Fruit fly (Drosophila melanogaster) whole organism, embryonic: ENCODE results near the gene dbe.

Experiments used
- CG10274 ChIP-seq: fragments of 200-800 bp; sonication (Bioruptor generic); optimal IDR thresholded peaks from 3 replicates; lab custom pipeline; 2017; ENCODE audit warnings: missing biosample characterization, mild to moderate bottlenecking, missing genetic modification characterization
- CG11085 ChIP-seq: fragments of 200-800 bp; sonication (Bioruptor generic); IDR thresholded peaks from 2 replicates; pipeline ENCODE4 v1.3.6; 2022; ENCODE audit warnings: missing biosample characterization, missing genetic modification characterization
- CG12071 ChIP-seq: fragments of 200-800 bp; sonication (Bioruptor generic); optimal IDR thresholded peaks from 3 replicates; lab custom pipeline; 2018; ENCODE audit warnings: missing biosample characterization, mild to moderate bottlenecking, missing genetic modification characterization
- CG12219 ChIP-seq: fragments of 200-800 bp; sonication (Bioruptor generic); optimal IDR thresholded peaks from 3 replicates; lab custom pipeline; 2018; ENCODE audit warnings: missing biosample characterization, mild to moderate bottlenecking, missing genetic modification characterization
- CG13624 ChIP-seq: fragments of 200-800 bp; sonication (Bioruptor generic); optimal IDR thresholded peaks from 2 replicates; lab custom pipeline; 2016; ENCODE audit warnings: missing biosample characterization, missing genetic modification characterization
- CG15696 ChIP-seq: fragments of 200-800 bp; sonication (Bioruptor generic); optimal IDR thresholded peaks from 2 replicates; lab custom pipeline; 2019; ENCODE audit warnings: missing biosample characterization, mild to moderate bottlenecking, missing genetic modification characterization, moderate library complexity
- CG17361 ChIP-seq: fragments of 200-800 bp; sonication (Bioruptor generic); IDR thresholded peaks from 3 replicates; pipeline ENCODE4 v1.3.6; 2022; ENCODE audit warnings: missing biosample characterization, missing genetic modification characterization
- CG17568 ChIP-seq: fragments of 200-800 bp; sonication (Bioruptor generic); optimal IDR thresholded peaks from 2 replicates; lab custom pipeline; 2018; ENCODE audit warnings: missing biosample characterization, mild to moderate bottlenecking, missing genetic modification characterization, moderate library complexity
- CG18262 ChIP-seq: fragments of 200-800 bp; optimal IDR thresholded peaks from 3 replicates; lab custom pipeline; 2019; ENCODE audit warnings: missing biosample characterization, mild to moderate bottlenecking, missing genetic modification characterization, moderate library complexity
- CG18619 ChIP-seq: fragments of 200-800 bp; sonication (Bioruptor generic); optimal IDR thresholded peaks from 3 replicates; lab custom pipeline; 2017; ENCODE audit warnings: missing biosample characterization, mild to moderate bottlenecking, missing genetic modification characterization
- CG18764 ChIP-seq: fragments of 200-800 bp; sonication (Bioruptor generic); optimal IDR thresholded peaks from 3 replicates; lab custom pipeline; 2016; ENCODE audit warnings: missing biosample characterization, missing genetic modification characterization
- CG2202 ChIP-seq: fragments of 200-800 bp; sonication (Bioruptor generic); optimal IDR thresholded peaks from 2 replicates; lab custom pipeline; 2018; ENCODE audit warnings: missing biosample characterization, mild to moderate bottlenecking, missing genetic modification characterization
- CG4328 ChIP-seq: fragments of 200-800 bp; sonication (Bioruptor generic); optimal IDR thresholded peaks from 3 replicates; lab custom pipeline; 2017; ENCODE audit warnings: missing biosample characterization, missing genetic modification reagents, missing genetic modification characterization
- CG4854 ChIP-seq: fragments of 200-800 bp; sonication (Bioruptor generic); optimal IDR thresholded peaks from 2 replicates; lab custom pipeline; 2016; ENCODE audit warnings: missing biosample characterization, missing genetic modification characterization, inconsistent platforms
- CG6254 ChIP-seq: fragments of 200-800 bp; sonication (Bioruptor generic); optimal IDR thresholded peaks from 3 replicates; lab custom pipeline; 2017; ENCODE audit warnings: mild to moderate bottlenecking, missing biosample characterization, missing genetic modification reagents, missing genetic modification characterization
- CG6689 ChIP-seq: fragments of 200-800 bp; sonication (Bioruptor generic); IDR thresholded peaks from 2 replicates; pipeline ENCODE4 v1.3.6; 2022; ENCODE audit warnings: missing biosample characterization, missing genetic modification characterization
- CG8281 ChIP-seq: fragments of 200-800 bp; sonication (Bioruptor generic); optimal IDR thresholded peaks from 2 replicates; lab custom pipeline; 2018; ENCODE audit warnings: missing biosample characterization, mild to moderate bottlenecking, missing genetic modification characterization, moderate library complexity
- CG8359 ChIP-seq: fragments of 200-800 bp; sonication (Bioruptor generic); optimal IDR thresholded peaks from 2 replicates; lab custom pipeline; 2017; ENCODE audit warnings: missing biosample characterization, mild to moderate bottlenecking, missing genetic modification characterization, borderline replicate concordance
- CTCF ChIP-seq: fragments of 200-800 bp; sonication (Bioruptor generic); optimal IDR thresholded peaks from 2 replicates; lab custom pipeline; 2017; ENCODE audit warnings: missing biosample characterization, mild to moderate bottlenecking, missing genetic modification characterization, moderate library complexity
- Deaf1 ChIP-seq: fragments of 200-800 bp; optimal IDR thresholded peaks from 3 replicates; lab custom pipeline; 2019; ENCODE audit warnings: missing biosample characterization, mild to moderate bottlenecking, missing genetic modification characterization, moderate library complexity
- Eip74EF ChIP-seq, 2 experiments: fragments of 200-800 bp in 1 of 2; fragments of >200 bp in 1 of 2; sonication (Bioruptor generic) in 1 of 2; optimal IDR thresholded peaks; 2 replicates each; lab custom pipeline; 2017 to 2019; ENCODE audit warnings: missing biosample characterization in 2 of 2, missing genetic modification characterization in 2 of 2, mild to moderate bottlenecking in 1 of 2, moderate library complexity in 1 of 2
- Hand ChIP-seq: fragments of 200-800 bp; sonication (Bioruptor generic); optimal IDR thresholded peaks from 2 replicates; lab custom pipeline; 2017; ENCODE audit warnings: mild to moderate bottlenecking, missing biosample characterization, missing genetic modification reagents, missing genetic modification characterization
- Hey ChIP-seq: fragments of 200-800 bp; sonication (Bioruptor generic); optimal IDR thresholded peaks from 3 replicates; lab custom pipeline; 2018; ENCODE audit warnings: missing biosample characterization, mild to moderate bottlenecking, missing genetic modification characterization
- HmgZ ChIP-seq: fragments of 200-800 bp; sonication (Bioruptor generic); optimal IDR thresholded peaks from 2 replicates; lab custom pipeline; 2018; ENCODE audit warnings: missing biosample characterization, mild to moderate bottlenecking, missing genetic modification characterization
- Opbp ChIP-seq: fragments of 200-800 bp; sonication (Bioruptor generic); IDR thresholded peaks from 3 replicates; pipeline ENCODE4 v1.3.6; 2022; ENCODE audit warnings: missing biosample characterization, missing genetic modification characterization; ENCODE audit not compliant: partially characterized antibody
- PHDP ChIP-seq: fragments of 200-800 bp; sonication (Bioruptor generic); optimal IDR thresholded peaks from 3 replicates; lab custom pipeline; 2018; ENCODE audit warnings: missing biosample characterization, mild to moderate bottlenecking, missing genetic modification characterization, moderate library complexity
- Rfx ChIP-seq: fragments of 200-800 bp; sonication (Bioruptor generic); IDR thresholded peaks from 2 replicates; pipeline ENCODE4 v1.3.6; 2022; ENCODE audit warnings: missing biosample characterization, missing genetic modification characterization
- Sin3A ChIP-seq: fragments of >200 bp; optimal IDR thresholded peaks from 2 replicates; lab custom pipeline; 2018
- Six4 ChIP-seq: fragments of 200-800 bp; sonication (Bioruptor generic); optimal IDR thresholded peaks from 2 replicates; lab custom pipeline; 2016; ENCODE audit warnings: missing biosample characterization, missing genetic modification characterization
- Sox102F ChIP-seq: fragments of 200-800 bp; sonication (Bioruptor generic); optimal IDR thresholded peaks from 2 replicates; lab custom pipeline; 2018; ENCODE audit warnings: missing biosample characterization, mild to moderate bottlenecking, missing genetic modification characterization, moderate library complexity
- ap ChIP-seq: fragments of 200-800 bp; sonication (Bioruptor generic); IDR thresholded peaks from 2 replicates; pipeline ENCODE4 v1.3.6; 2022; ENCODE audit warnings: missing biosample characterization, missing genetic modification characterization
- az2 ChIP-seq: fragments of 200-800 bp; sonication (Bioruptor generic); optimal IDR thresholded peaks from 3 replicates; lab custom pipeline; 2016; ENCODE audit warnings: missing biosample characterization, missing genetic modification characterization
- bowl ChIP-seq: fragments of 200-800 bp; sonication (Bioruptor generic); IDR thresholded peaks from 2 replicates; pipeline ENCODE4 v1.3.6; 2022; ENCODE audit warnings: missing biosample characterization, missing genetic modification characterization
- ci ChIP-seq: fragments of 200-800 bp; sonication (Bioruptor generic); IDR thresholded peaks from 3 replicates; pipeline ENCODE4 v1.3.6; 2022; ENCODE audit warnings: missing biosample characterization, missing genetic modification characterization
- eyg ChIP-seq: fragments of 200-800 bp; sonication (Bioruptor generic); optimal IDR thresholded peaks from 3 replicates; lab custom pipeline; 2016; ENCODE audit warnings: missing biosample characterization, missing genetic modification characterization
- gcm2 ChIP-seq: fragments of 200-800 bp; sonication (Bioruptor generic); optimal IDR thresholded peaks from 2 replicates; lab custom pipeline; 2016; ENCODE audit warnings: missing biosample characterization, missing genetic modification characterization
- gt ChIP-seq: fragments of 200-800 bp; sonication (Bioruptor generic); IDR thresholded peaks from 2 replicates; pipeline ENCODE4 v1.3.6; 2022; ENCODE audit warnings: missing biosample characterization, missing genetic modification characterization
- hth ChIP-seq: fragments of >200 bp; optimal IDR thresholded peaks from 2 replicates; lab custom pipeline; 2017; ENCODE audit warnings: inconsistent platforms
- ind ChIP-seq: fragments of 200-800 bp; sonication (Bioruptor generic); optimal IDR thresholded peaks from 3 replicates; lab custom pipeline; 2016; ENCODE audit warnings: missing biosample characterization, missing genetic modification characterization
- luna ChIP-seq: fragments of 200-800 bp; sonication (Bioruptor generic); optimal IDR thresholded peaks from 2 replicates; lab custom pipeline; 2016; ENCODE audit warnings: missing biosample characterization, missing genetic modification characterization
- oc ChIP-seq: fragments of 200-800 bp; sonication (Bioruptor generic); optimal IDR thresholded peaks from 2 replicates; lab custom pipeline; 2018; ENCODE audit warnings: missing biosample characterization, mild to moderate bottlenecking, missing genetic modification characterization, moderate library complexity
- odd ChIP-seq: fragments of 200-800 bp; sonication (Bioruptor generic); optimal IDR thresholded peaks from 2 replicates; lab custom pipeline; 2017; ENCODE audit warnings: missing biosample characterization, mild to moderate bottlenecking, missing genetic modification characterization
- pnt ChIP-seq: fragments of 200-800 bp; sonication (Bioruptor generic); optimal IDR thresholded peaks from 3 replicates; lab custom pipeline; 2016; ENCODE audit warnings: missing biosample characterization, missing genetic modification characterization
- pum ChIP-seq: fragments of 200-800 bp; sonication (Bioruptor generic); optimal IDR thresholded peaks from 2 replicates; lab custom pipeline; 2016; ENCODE audit warnings: missing biosample characterization, missing genetic modification characterization
- salm ChIP-seq: fragments of 200-800 bp; sonication (Bioruptor generic); optimal IDR thresholded peaks from 2 replicates; lab custom pipeline; 2018; ENCODE audit warnings: missing biosample characterization, mild to moderate bottlenecking, missing genetic modification characterization
- ssp ChIP-seq: fragments of 200-800 bp; sonication (Bioruptor generic); IDR thresholded peaks from 2 replicates; pipeline ENCODE4 v1.3.6; 2022; ENCODE audit warnings: missing biosample characterization, missing genetic modification characterization
- tin ChIP-seq: fragments of 200-800 bp; sonication (Bioruptor generic); optimal IDR thresholded peaks from 3 replicates; lab custom pipeline; 2016; ENCODE audit warnings: missing biosample characterization, missing genetic modification characterization
- tna ChIP-seq: fragments of 200-800 bp; sonication (Bioruptor generic); IDR thresholded peaks from 2 replicates; pipeline ENCODE4 v1.3.6; 2022; ENCODE audit warnings: missing biosample characterization, missing genetic modification characterization; ENCODE audit not compliant: partially characterized antibody
- usp ChIP-seq: fragments of >200 bp; optimal IDR thresholded peaks from 2 replicates; lab custom pipeline; 2017; ENCODE audit warnings: missing biosample characterization, missing genetic modification characterization
- wdn ChIP-seq: fragments of 200-800 bp; sonication (Bioruptor generic); IDR thresholded peaks from 2 replicates; pipeline ENCODE4 v1.3.6; 2022; ENCODE audit warnings: missing biosample characterization, missing genetic modification characterization
- zen2 ChIP-seq: fragments of 200-800 bp; sonication (Bioruptor generic); IDR thresholded peaks from 3 replicates; pipeline ENCODE4 v1.3.6; 2022; ENCODE audit warnings: missing biosample characterization, missing genetic modification characterization; ENCODE audit not compliant: partially characterized antibody

Gene dbe

DNA sequence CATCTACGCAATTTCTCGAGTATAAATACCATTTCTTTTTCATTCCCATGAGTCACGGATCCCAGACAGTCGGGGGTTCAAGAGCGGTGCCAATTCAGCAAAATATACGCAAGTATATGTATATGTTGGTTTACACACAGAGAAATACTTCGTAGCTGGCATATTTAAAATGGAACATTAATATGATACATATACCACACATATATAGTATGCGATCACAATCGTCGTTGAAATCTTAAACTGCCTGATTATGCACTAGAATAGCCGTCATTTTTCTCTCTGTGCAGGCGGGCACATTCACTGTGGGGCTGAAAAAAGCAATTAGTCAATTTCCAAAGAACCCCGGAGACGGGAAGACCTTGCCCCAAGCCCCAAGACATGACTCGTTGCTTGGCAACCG, 27.9 kb downstream of the dbe start (continued):
- peak; percentile 60 for TF ChIP-seq CG13624
- TF ChIP-seq CG6254 (GFP tag; lab: Kevin White, UChicago) = peak; percentile 56
- TF ChIP-seq CG12071 = peak; percentile 62
- TF ChIP-seq oc = peak; percentile 9
- TF ChIP-seq CG18262 (tag; lab: Kevin White, UChicago) = peak; percentile 67
- peak; percentile 59; the same call in 2 of the 3 replicates for TF ChIP-seq CG17361 (GFP tag; lab: Robert Waterston, UW)
- peak; percentile 40 for TF ChIP-seq CG12219 (GFP tag; lab: Kevin White, UChicago)
- TF ChIP-seq CG18764 (GFP tag; lab: Kevin White, UChicago) = peak; percentile 7
- TF ChIP-seq ind (GFP tag; lab: Kevin White, UChicago) = peak; percentile 70
- TF ChIP-seq odd = peak; percentile 6
- peak; percentile 51; the same call in 1 of the 2 replicates for TF ChIP-seq ap (GFP tag; lab: Robert Waterston, UW)
- TF ChIP-seq CG15696 (tag; lab: Kevin White, UChicago) = no peak
- peak; percentile 61 for TF ChIP-seq tin (GFP tag; lab: Kevin White, UChicago)
- peak; percentile 52; the same call in 1 of the 2 replicates for TF ChIP-seq bowl (GFP tag; lab: Robert Waterston, UW)
- TF ChIP-seq Deaf1 (tag; lab: Kevin White, UChicago) = peak; percentile 39
- peak; percentile 78 for TF ChIP-seq CG11085
- TF ChIP-seq ci (GFP tag; lab: Robert Waterston, UW) = peak; percentile 82
- TF ChIP-seq CG4854 = peak; percentile 48
- TF ChIP-seq wdn = peak; percentile 88
- peak; percentile 17 for TF ChIP-seq eyg (GFP tag; lab: Kevin White, UChicago)
- TF ChIP-seq CG8281 (tag; lab: Kevin White, UChicago) = peak; percentile 32
- TF ChIP-seq CG4328 (GFP tag; lab: Kevin White, UChicago) = peak; percentile 24
- TF ChIP-seq PHDP = peak; percentile 74
- TF ChIP-seq salm (tag; lab: Kevin White, UChicago) = no peak
- TF ChIP-seq usp = no peak
- TF ChIP-seq CTCF (GFP tag; lab: Kevin White, UChicago) = no peak
- peak; percentile 71 for TF ChIP-seq CG6689 (GFP tag; lab: Robert Waterston, UW)
- TF ChIP-seq ssp (GFP tag; lab: Robert Waterston, UW) = peak; percentile 69
- no peak for TF ChIP-seq zen2 (GFP tag; lab: Robert Waterston, UW)
- no peak for TF ChIP-seq pum (GFP tag; lab: Kevin White, UChicago)
- TF ChIP-seq Six4 (GFP tag; lab: Kevin White, UChicago) = peak; percentile 13
- TF ChIP-seq HmgZ (tag; lab: Kevin White, UChicago) = peak; percentile 52
- no peak for TF ChIP-seq pnt
- TF ChIP-seq CG17568 (GFP tag; lab: Kevin White, UChicago) = peak; percentile 18
- TF ChIP-seq CG18619 (GFP tag; lab: Kevin White, UChicago) = peak; percentile 54
- TF ChIP-seq hth = no peak
- no peak for TF ChIP-seq CG8359
- peak; percentile 40 for TF ChIP-seq gcm2 (GFP tag; lab: Kevin White, UChicago)
- peak; percentile 94 for TF ChIP-seq Rfx
- no peak for TF ChIP-seq Opbp
- peak; percentile 55 for TF ChIP-seq CG10274
- no peak for TF ChIP-seq tna (GFP tag; lab: Robert Waterston, UW)
- TF ChIP-seq Sin3A = no peak
- TF ChIP-seq Hey = no peak
- no peak for TF ChIP-seq luna
- TF ChIP-seq Hand (GFP tag; lab: Kevin White, UChicago) = peak; percentile 64
- TF ChIP-seq az2 (GFP tag; lab: Kevin White, UChicago) = peak; percentile 62
- peak in 1 of 2 experiments; percentile 48 for TF ChIP-seq Eip74EF (GFP tag; optimal IDR thresholded peaks at IDR 0.05; lab: Kevin White, UChicago)
- peak; percentile 77 for TF ChIP-seq gt (GFP tag; lab: Robert Waterston, UW)
- peak; percentile 77 for TF ChIP-seq Sox102F (GFP tag; lab: Kevin White, UChicago)
- TF ChIP-seq CG2202 = no peak
